Fruit fly (Drosophila melanogaster): Measurements from ENCODE around the gene CG42728.

- TF ChIP-seq psq (optimal IDR thresholded peaks at IDR 0.05) (no peak), usp (GFP tag; optimal IDR thresholded peaks at IDR 0.05) (no peak)
Measured at dm6 chr3L:15568748-15569147, 40.8 kb upstream of the CG42728 start.

Data from whole organism.